Worm (Caenorhabditis elegans) whole organism, early embryonic: ENCODE results near the gene C17B7.3.

Source experiments
- B0310.2 ChIP-seq: sonication (generic microtip); optimal IDR thresholded peaks from 2 replicates; lab custom pipeline; 2016; ENCODE audit warnings: mild to moderate bottlenecking, missing genetic modification characterization, missing compliant biosample characterization
- aly-1 ChIP-seq: sonication (generic microtip); optimal IDR thresholded peaks from 2 replicates; lab custom pipeline; 2016; ENCODE audit warnings: missing genetic modification characterization, missing compliant biosample characterization
- ama-1 ChIP-seq: fragments of 150-350 bp; optimal IDR thresholded peaks from 2 replicates; lab custom pipeline; 2014
- ceh-13 ChIP-seq: fragments of 200-800 bp; sonication (Bioruptor generic); optimal IDR thresholded peaks from 2 replicates; lab custom pipeline; 2018; ENCODE audit warnings: mild to moderate bottlenecking, missing genetic modification characterization, missing compliant biosample characterization

ce11 chrV:3320432-3320831 lies 22.2 kb upstream of the C17B7.3 start, which contains the start of gene C17B7.14:
- TF ChIP-seq ceh-13 (GFP tag; lab: Kevin White, UChicago) = no peak
- no peak for TF ChIP-seq ama-1 (lab: Kevin White, UChicago)
- TF ChIP-seq B0310.2 = no peak
- no peak for TF ChIP-seq aly-1 (tag; lab: Kevin White, UChicago)
